Fruit fly (Drosophila melanogaster): Measurements from ENCODE around the gene mRpL44.

DNA sequence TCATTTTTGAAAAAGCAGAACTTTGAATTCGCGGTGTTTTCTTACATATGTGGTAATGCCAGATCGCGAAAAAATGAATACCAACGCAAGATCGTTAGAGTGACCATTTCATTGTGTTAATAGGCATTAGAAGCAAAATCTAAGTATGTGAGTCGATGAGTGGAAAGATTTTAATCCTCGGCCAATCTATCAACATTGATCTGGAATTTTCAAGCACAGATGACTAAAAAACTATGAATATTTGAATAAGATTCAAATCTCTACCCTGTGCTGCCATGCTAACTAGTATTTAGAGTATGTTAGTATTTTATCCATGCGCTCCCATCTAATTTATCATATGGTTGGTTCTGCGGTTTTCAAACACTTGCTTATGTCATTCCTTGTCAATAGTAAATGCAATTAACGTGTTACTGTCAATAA is 46.2 kb upstream of the mRpL44 start:
- TF ChIP-seq h (optimal IDR thresholded peaks at IDR 0.05): no peak
- TF ChIP-seq psq (optimal IDR thresholded peaks at IDR 0.05): no peak

Data from Kc167 (cell line).